Worm (Caenorhabditis elegans): Measurements from ENCODE around the gene frpr-12.
"Not testable (repeated sequence)": the region's sequence is repeated elsewhere in the genome, so short reads cannot be mapped to it uniquely, and the experiment has no call there.

frpr-12 gene

ce11 chrV:8902697-8903096 is at the start of gene frpr-12:
TSS of gene frpr-12 (plus strand) at chrV:8902997.
- TF ChIP-seq nhr-232 (tag; optimal IDR thresholded peaks at IDR 0.05) = no peak
- TF ChIP-seq dve-1 (tag; optimal IDR thresholded peaks at IDR 0.05) = no peak
- TF ChIP-seq ceh-19 (GFP tag; optimal IDR thresholded peaks at IDR 0.05) = no peak
- no peak for TF ChIP-seq unc-42 (tag; optimal IDR thresholded peaks at IDR 0.05)
- TF ChIP-seq unc-86 (tag; optimal IDR thresholded peaks at IDR 0.05) = no peak

ce11 chrV:8861949-8862348 is 40.8 kb upstream of the frpr-12 start, which contains the start of gene F07B7.12:
TSS of gene F07B7.12 (minus strand) at chrV:8862049.
- TF ChIP-seq ceh-34 (tag; optimal IDR thresholded peaks at IDR 0.05); fkh-6 (tag; optimal IDR thresholded peaks at IDR 0.05); hlh-30 (tag; optimal IDR thresholded peaks at IDR 0.05; ENCODE audit: insufficient read depth): not testable (repeated sequence)

ce11 chrV:8897942-8898419 is 4.8 kb upstream of the frpr-12 start, which contains the start of the genes his-17 and his-18:
TSS of gene his-17 (minus strand) at chrV:8897992.
TSS of gene his-18 (plus strand) at chrV:8898228.
- peak; percentile 49; the same call in 1 of the 2 replicates for TF ChIP-seq ceh-45 (GFP tag; IDR thresholded peaks at IDR 0.05)

- TF ChIP-seq eyg-1 (tag; optimal IDR thresholded peaks at IDR 0.05) (no peak), ahr-1 (tag; optimal IDR thresholded peaks at IDR 0.05) (no peak), che-1 (tag; optimal IDR thresholded peaks at IDR 0.05) (no peak), ztf-16 (tag; optimal IDR thresholded peaks at IDR 0.05) (no peak), hlh-15 (tag; optimal IDR thresholded peaks at IDR 0.05) (no peak), sox-2 (GFP tag; IDR thresholded peaks at IDR 0.05) (no peak), K02D7.2 (tag; optimal IDR thresholded peaks at IDR 0.05) (no peak), unc-55 (GFP tag; optimal IDR thresholded peaks at IDR 0.05) (no peak), unc-86 (tag; optimal IDR thresholded peaks at IDR 0.05) (no peak), pqm-1 (tag; optimal IDR thresholded peaks at IDR 0.05) (no peak), nfya-1 (tag; optimal IDR thresholded peaks at IDR 0.05) (no peak), ceh-2 (tag; optimal IDR thresholded peaks at IDR 0.05) (no peak), hlh-8 (tag; optimal IDR thresholded peaks at IDR 0.05) (no peak), ttx-3 (tag; optimal IDR thresholded peaks at IDR 0.05) (no peak)
Measured at ce11 chrV:8898756-8899155, 4.0 kb upstream of the frpr-12 start, which contains the start of gene frpr-13. TSS of gene frpr-13 (plus strand) at chrV:8899056.

ce11 chrV:8903916-8904315 is 1.1 kb downstream of the frpr-12 start:
- TF ChIP-seq ref-2 (tag; optimal IDR thresholded peaks at IDR 0.05) (no peak), ama-1 (optimal IDR thresholded peaks at IDR 0.05) (no peak)

ce11 chrV:8905656-8906055 is 2.9 kb downstream of the frpr-12 start:
- TF ChIP-seq zip-5 (tag; optimal IDR thresholded peaks at IDR 0.05) (no peak), ceh-18 (tag; optimal IDR thresholded peaks at IDR 0.05) (no peak), ahr-1 (tag; optimal IDR thresholded peaks at IDR 0.05) (no peak), hlh-30 (tag; optimal IDR thresholded peaks at IDR 0.05; ENCODE audit: insufficient read depth) (no peak), hlh-8 (tag; optimal IDR thresholded peaks at IDR 0.05) (no peak), ztf-16 (tag; optimal IDR thresholded peaks at IDR 0.05) (no peak), ceh-30 (tag; optimal IDR thresholded peaks at IDR 0.05) (no peak), elt-2 (tag; optimal IDR thresholded peaks at IDR 0.05) (no peak), sox-4 (tag; optimal IDR thresholded peaks at IDR 0.05) (no peak), gmeb-2 (tag; optimal IDR thresholded peaks at IDR 0.05) (no peak), hlh-13 (GFP tag; optimal IDR thresholded peaks at IDR 0.05) (no peak), Y22D7AL.16 (tag; optimal IDR thresholded peaks at IDR 0.05) (no peak), ceh-6 (GFP tag; optimal IDR thresholded peaks at IDR 0.05) (no peak), T23F11.4 (GFP tag; optimal IDR thresholded peaks at IDR 0.05) (no peak), hlh-6 (tag; optimal IDR thresholded peaks at IDR 0.05) (no peak), ceh-2 (tag; optimal IDR thresholded peaks at IDR 0.05) (no peak), fkh-10 (GFP tag; optimal IDR thresholded peaks at IDR 0.05) (no peak), ttx-3 (tag; optimal IDR thresholded peaks at IDR 0.05) (no peak), ceh-31 (tag; optimal IDR thresholded peaks at IDR 0.05) (no peak), sox-2 (GFP tag; IDR thresholded peaks at IDR 0.05) (no peak)

All from whole organism, late embryonic.